Worm (Caenorhabditis elegans): ENCODE data around the gene sdz-9.

- TF ChIP-seq dpl-1 (GFP tag; optimal IDR thresholded peaks at IDR 0.05) (no peak), ztf-11 (tag; optimal IDR thresholded peaks at IDR 0.05) (no peak), nhr-11 (tag; optimal IDR thresholded peaks at IDR 0.05) (no peak), nhr-77 (tag; optimal IDR thresholded peaks at IDR 0.05) (no peak), lin-29 (GFP tag; IDR thresholded peaks at IDR 0.05) (no peak), sdz-12 (GFP tag; optimal IDR thresholded peaks at IDR 0.05) (no peak), nhr-10 (tag; optimal IDR thresholded peaks at IDR 0.05) (no peak), ceh-62 (tag; optimal IDR thresholded peaks at IDR 0.05) (no peak), zfp-2 (tag; optimal IDR thresholded peaks at IDR 0.05) (no peak), lir-3 (tag; optimal IDR thresholded peaks at IDR 0.05) (no peak), nhr-25 (tag; optimal IDR thresholded peaks at IDR 0.05; ENCODE audit: borderline replicate concordance, insufficient read depth) (no peak), pha-4 (GFP tag; IDR thresholded peaks at IDR 0.05) (no peak), pha-4 (tag; optimal IDR thresholded peaks at IDR 0.05) (no peak), dve-1 (tag; optimal IDR thresholded peaks at IDR 0.05; ENCODE audit: insufficient read depth) (no peak), R02D3.7 (tag; optimal IDR thresholded peaks at IDR 0.05) (no peak)
Measured at ce11 chrII:2815444-2815843, 42.0 kb upstream of the sdz-9 start, which contains the start of gene K12H6.2.

Measured in whole organism, L4 larva.